Fruit fly (Drosophila melanogaster) whole organism, embryonic: ENCODE measurements around the gene DCTN1-p150.

Experiments
- Atf-2 ChIP-seq: fragments of 200-800 bp; sonication (Bioruptor generic); optimal IDR thresholded peaks from 2 replicates; lab custom pipeline; 2016; ENCODE audit warnings: missing biosample characterization, missing genetic modification characterization
- Awh ChIP-seq: fragments of 200-800 bp; sonication (Bioruptor generic); IDR thresholded peaks from 2 replicates; pipeline ENCODE4, ENCODE4 v1.3.6; 2022; ENCODE audit warnings: missing biosample characterization, missing genetic modification characterization
- B-H1 ChIP-seq: fragments of 200-800 bp; sonication (Bioruptor generic); IDR thresholded peaks from 3 replicates; pipeline ENCODE4 v1.3.6; 2022; ENCODE audit warnings: missing biosample characterization, missing genetic modification characterization
- Bdp1 ChIP-seq: fragments of 200-800 bp; sonication (Bioruptor generic); optimal IDR thresholded peaks from 3 replicates; lab custom pipeline; 2016; ENCODE audit warnings: missing biosample characterization, missing genetic modification characterization
- CG10147 ChIP-seq: fragments of 200-800 bp; sonication (Bioruptor generic); optimal IDR thresholded peaks from 2 replicates; lab custom pipeline; 2019; ENCODE audit warnings: missing biosample characterization, mild to moderate bottlenecking, missing genetic modification characterization, moderate library complexity
- CG10321 ChIP-seq: fragments of 200-800 bp; sonication (Bioruptor generic); IDR thresholded peaks from 2 replicates; pipeline ENCODE4 v1.3.6; 2022; ENCODE audit warnings: missing biosample characterization, missing genetic modification characterization
- CG10654 ChIP-seq: fragments of 200-800 bp; sonication (Bioruptor generic); optimal IDR thresholded peaks from 2 replicates; lab custom pipeline; 2016; ENCODE audit warnings: missing biosample characterization, missing genetic modification characterization
- CG12071 ChIP-seq: fragments of 200-800 bp; sonication (Bioruptor generic); optimal IDR thresholded peaks from 3 replicates; lab custom pipeline; 2018; ENCODE audit warnings: missing biosample characterization, mild to moderate bottlenecking, missing genetic modification characterization
- CG12299 ChIP-seq: fragments of 200-800 bp; sonication (Bioruptor generic); optimal IDR thresholded peaks from 2 replicates; lab custom pipeline; 2018; ENCODE audit warnings: missing biosample characterization, mild to moderate bottlenecking, missing genetic modification characterization
- CG12744 ChIP-seq: fragments of 200-800 bp; sonication (Bioruptor generic); optimal IDR thresholded peaks from 2 replicates; lab custom pipeline; 2016; ENCODE audit warnings: missing biosample characterization, missing genetic modification characterization
- CG13287 ChIP-seq: fragments of 200-800 bp; sonication (Bioruptor generic); IDR thresholded peaks from 2 replicates; pipeline ENCODE4 v1.3.6; 2022; ENCODE audit warnings: missing biosample characterization, missing genetic modification characterization; ENCODE audit not compliant: partially characterized antibody
- CG14965 ChIP-seq: fragments of 200-800 bp; sonication (Bioruptor generic); optimal IDR thresholded peaks from 2 replicates; lab custom pipeline; 2016; ENCODE audit warnings: missing biosample characterization, missing genetic modification characterization, borderline replicate concordance
- CG1832 ChIP-seq: fragments of 200-800 bp; sonication (Bioruptor generic); optimal IDR thresholded peaks from 2 replicates; lab custom pipeline; 2017; ENCODE audit warnings: missing biosample characterization, mild to moderate bottlenecking, missing genetic modification characterization, inconsistent platforms
- CG30020 ChIP-seq: fragments of 200-800 bp; optimal IDR thresholded peaks from 2 replicates; lab custom pipeline; 2019; ENCODE audit warnings: missing biosample characterization, mild to moderate bottlenecking, missing genetic modification characterization, moderate library complexity
- CG31388 ChIP-seq: fragments of 200-800 bp; sonication (Bioruptor generic); optimal IDR thresholded peaks from 2 replicates; lab custom pipeline; 2016; ENCODE audit warnings: missing biosample characterization, missing genetic modification characterization
- CG33557 ChIP-seq: fragments of 200-800 bp; sonication (Bioruptor generic); optimal IDR thresholded peaks from 2 replicates; lab custom pipeline; 2019; ENCODE audit warnings: missing biosample characterization, mild to moderate bottlenecking, missing genetic modification characterization, moderate library complexity
- CG3838 ChIP-seq: fragments of 200-800 bp; sonication (Bioruptor generic); optimal IDR thresholded peaks from 3 replicates; lab custom pipeline; 2016; ENCODE audit warnings: missing biosample characterization, missing genetic modification characterization
- CG4730 ChIP-seq: fragments of 200-800 bp; sonication (Bioruptor generic); IDR thresholded peaks from 2 replicates; pipeline ENCODE4 v1.3.6; 2022; ENCODE audit warnings: missing biosample characterization, missing genetic modification characterization
- CG6791 ChIP-seq: fragments of 200-800 bp; sonication (Bioruptor generic); IDR thresholded peaks from 3 replicates; pipeline ENCODE4 v1.3.6; 2022; ENCODE audit warnings: missing biosample characterization, missing genetic modification characterization; ENCODE audit not compliant: partially characterized antibody
- CG7271 ChIP-seq: fragments of 200-800 bp; sonication (Bioruptor generic); optimal IDR thresholded peaks from 2 replicates; lab custom pipeline; 2018; ENCODE audit warnings: missing biosample characterization, mild to moderate bottlenecking, missing genetic modification characterization, moderate library complexity
- CG8290 ChIP-seq, 3 experiments: fragments of 200-800 bp; sonication (Bioruptor generic); optimal IDR thresholded peaks; 2 replicates each; lab custom pipeline; 2016 to 2019; ENCODE audit warnings: missing biosample characterization in 3 of 3, missing genetic modification characterization in 3 of 3, mild to moderate bottlenecking in 2 of 3, moderate library complexity in 1 of 3
- CG9609 ChIP-seq: fragments of 200-800 bp; sonication (Bioruptor generic); optimal IDR thresholded peaks from 3 replicates; lab custom pipeline; 2016; ENCODE audit warnings: missing biosample characterization, missing genetic modification characterization
- CG9876 ChIP-seq: fragments of 200-800 bp; sonication (Bioruptor generic); optimal IDR thresholded peaks from 2 replicates; lab custom pipeline; 2016; ENCODE audit warnings: missing biosample characterization, missing genetic modification characterization
- E2f2 ChIP-seq: fragments of 200-800 bp; sonication (Bioruptor generic); IDR thresholded peaks from 2 replicates; pipeline ENCODE4 v1.3.6; 2022; ENCODE audit warnings: missing biosample characterization, missing genetic modification characterization
- Ets97D ChIP-seq: fragments of 200-800 bp; sonication (Bioruptor generic); optimal IDR thresholded peaks from 3 replicates; lab custom pipeline; 2016; ENCODE audit warnings: missing biosample characterization, missing genetic modification characterization
- H2.0 ChIP-seq: fragments of 200-800 bp; sonication (Bioruptor generic); IDR thresholded peaks from 2 replicates; pipeline ENCODE4 v1.3.6; 2022; ENCODE audit warnings: missing biosample characterization, missing genetic modification characterization
- Hr78 ChIP-seq, 2 experiments: fragments of 200-800 bp in 1 of 2; fragments of >200 bp in 1 of 2; sonication (Bioruptor generic) in 1 of 2; optimal IDR thresholded peaks; 2 replicates each; lab custom pipeline; 2017 to 2019; ENCODE audit warnings: missing biosample characterization in 2 of 2, missing genetic modification characterization in 2 of 2, mild to moderate bottlenecking in 1 of 2, moderate library complexity in 1 of 2
- Lhr ChIP-seq: fragments of 200-800 bp; sonication (Bioruptor generic); optimal IDR thresholded peaks from 3 replicates; lab custom pipeline; 2017; ENCODE audit warnings: mild to moderate bottlenecking, missing biosample characterization, missing genetic modification reagents, missing genetic modification characterization
- Max ChIP-seq: fragments of 200-800 bp; sonication (Bioruptor generic); optimal IDR thresholded peaks from 2 replicates; lab custom pipeline; 2016; ENCODE audit warnings: missing biosample characterization, mild to moderate bottlenecking, missing genetic modification characterization
- NfI ChIP-seq: fragments of 200-800 bp; sonication (Bioruptor generic); optimal IDR thresholded peaks from 3 replicates; lab custom pipeline; 2018; ENCODE audit warnings: missing biosample characterization, mild to moderate bottlenecking, missing genetic modification characterization, moderate library complexity
- Pdp1 ChIP-seq, 2 experiments: fragments of 200-800 bp; sonication (Bioruptor generic); optimal IDR thresholded peaks; 3 replicates each; lab custom pipeline; 2016; ENCODE audit warnings: missing biosample characterization in 2 of 2, missing genetic modification characterization in 2 of 2, mild to moderate bottlenecking in 1 of 2, moderate library complexity in 1 of 2
- abd-A ChIP-seq: fragments of 200-800 bp; sonication (Bioruptor generic); optimal IDR thresholded peaks from 3 replicates; lab custom pipeline; 2019; ENCODE audit warnings: missing biosample characterization, mild to moderate bottlenecking, missing genetic modification characterization, moderate library complexity
- ato ChIP-seq: fragments of 200-800 bp; sonication (Bioruptor generic); IDR thresholded peaks from 2 replicates; pipeline ENCODE4 v1.3.6; 2022; ENCODE audit warnings: missing biosample characterization, missing genetic modification characterization; ENCODE audit not compliant: partially characterized antibody
- bigmax ChIP-seq: fragments of 200-800 bp; sonication (Bioruptor generic); optimal IDR thresholded peaks from 2 replicates; lab custom pipeline; 2018; ENCODE audit warnings: missing biosample characterization, mild to moderate bottlenecking, missing genetic modification characterization
- eve ChIP-seq, 2 experiments: fragments of >200 bp; optimal IDR thresholded peaks; 2 replicates each; lab custom pipeline; 2017; ENCODE audit warnings: missing biosample characterization in 2 of 2, missing genetic modification characterization in 2 of 2
- exex ChIP-seq: fragments of 200-800 bp; sonication (Bioruptor generic); optimal IDR thresholded peaks from 4 replicates; lab custom pipeline; 2018; ENCODE audit warnings: missing biosample characterization, mild to moderate bottlenecking, missing genetic modification characterization, moderate library complexity
- fru ChIP-seq: fragments of >200 bp; optimal IDR thresholded peaks from 2 replicates; lab custom pipeline; 2017
- gce ChIP-seq: fragments of 200-800 bp; sonication (Bioruptor generic); IDR thresholded peaks from 3 replicates; pipeline ENCODE4 v1.3.6; 2022; ENCODE audit warnings: missing biosample characterization, missing genetic modification characterization
- gem ChIP-seq: fragments of 200-800 bp; sonication (Bioruptor generic); optimal IDR thresholded peaks from 2 replicates; lab custom pipeline; 2019; ENCODE audit warnings: missing biosample characterization, mild to moderate bottlenecking, missing genetic modification characterization, moderate library complexity
- gsb-n ChIP-seq: fragments of 200-800 bp; sonication (Bioruptor generic); optimal IDR thresholded peaks from 3 replicates; lab custom pipeline; 2018; ENCODE audit warnings: missing biosample characterization, mild to moderate bottlenecking, missing genetic modification characterization
- jing ChIP-seq: fragments of 200-800 bp; sonication (Bioruptor generic); optimal IDR thresholded peaks from 2 replicates; lab custom pipeline; 2018; ENCODE audit warnings: missing biosample characterization, mild to moderate bottlenecking, missing genetic modification characterization
- mam ChIP-seq: fragments of 200-800 bp; sonication (Bioruptor generic); optimal IDR thresholded peaks from 3 replicates; lab custom pipeline; 2016; ENCODE audit warnings: missing biosample characterization, missing genetic modification characterization
- nom ChIP-seq: fragments of 200-800 bp; sonication (Bioruptor generic); optimal IDR thresholded peaks from 2 replicates; lab custom pipeline; 2017; ENCODE audit warnings: missing biosample characterization, missing genetic modification characterization, mild to moderate bottlenecking, moderate library complexity, missing genetic modification reagents
- org-1 ChIP-seq: fragments of 200-800 bp; sonication (Bioruptor generic); optimal IDR thresholded peaks from 2 replicates; lab custom pipeline; 2017; ENCODE audit warnings: missing biosample characterization, missing genetic modification characterization
- otp ChIP-seq: fragments of 200-800 bp; sonication (Bioruptor generic); IDR thresholded peaks from 3 replicates; pipeline ENCODE4, ENCODE4 v1.3.6; 2022; ENCODE audit warnings: missing biosample characterization, missing genetic modification characterization
- sob ChIP-seq: fragments of 200-800 bp; sonication (Bioruptor generic); IDR thresholded peaks from 2 replicates; pipeline ENCODE4 v1.3.6; 2022; ENCODE audit warnings: missing biosample characterization, missing genetic modification characterization
- tx ChIP-seq: fragments of 200-800 bp; sonication (Bioruptor generic); optimal IDR thresholded peaks from 2 replicates; lab custom pipeline; 2016; ENCODE audit warnings: missing biosample characterization, missing genetic modification characterization
- unpg ChIP-seq: fragments of 200-800 bp; sonication (Bioruptor generic); optimal IDR thresholded peaks from 3 replicates; lab custom pipeline; 2018; ENCODE audit warnings: missing biosample characterization, mild to moderate bottlenecking, missing genetic modification characterization, moderate library complexity
- z ChIP-seq: fragments of 200-800 bp; sonication (Bioruptor generic); IDR thresholded peaks from 3 replicates; pipeline ENCODE4 v1.3.6; 2022; ENCODE audit warnings: missing biosample characterization, missing genetic modification characterization

DCTN1-p150 gene

dm6 chr3L:13911649-13912260 is 17.4 kb upstream of the DCTN1-p150 start (continued):
- TF ChIP-seq mam (GFP tag; lab: Kevin White, UChicago) (no peak), B-H1 (GFP tag; lab: Robert Waterston, UW) (peak; percentile 56), Awh (GFP tag; lab: Robert Waterston, UW) (no peak), CG9609 (no peak), CG14965 (GFP tag; lab: Kevin White, UChicago) (no peak), H2.0 (GFP tag; lab: Robert Waterston, UW) (peak; percentile 36), unpg (peak; percentile 71), gem (tag; lab: Kevin White, UChicago) (peak; percentile 86), CG8290 (GFP tag; optimal IDR thresholded peaks at IDR 0.05; lab: Kevin White, UChicago) (no peak), CG8290 (tag; optimal IDR thresholded peaks at IDR 0.05; lab: Kevin White, UChicago) (peak in 1 of 2 experiments; percentile 8), ato (GFP tag; lab: Robert Waterston, UW) (no peak), CG12299 (peak; percentile 21), CG10654 (GFP tag; lab: Kevin White, UChicago) (peak; percentile 34), exex (tag; lab: Kevin White, UChicago) (no peak), CG33557 (GFP tag; lab: Kevin White, UChicago) (no peak), CG4730 (GFP tag; lab: Robert Waterston, UW) (peak; percentile 41; the same call in 1 of the 2 replicates), CG12071 (no peak), Ets97D (GFP tag; lab: Kevin White, UChicago) (no peak), CG3838 (GFP tag; lab: Kevin White, UChicago) (no peak), CG9876 (GFP tag; lab: Kevin White, UChicago) (no peak), gce (GFP tag; lab: Robert Waterston, UW) (no peak), otp (GFP tag; lab: Robert Waterston, UW) (no peak), eve (GFP tag; optimal IDR thresholded peaks at IDR 0.05; lab: Kevin White, UChicago) (no peak), gsb-n (tag; lab: Kevin White, UChicago) (peak; percentile 51), org-1 (GFP tag; lab: Kevin White, UChicago) (peak; percentile 40), bigmax (GFP tag; lab: Kevin White, UChicago) (no peak), CG10321 (GFP tag; lab: Robert Waterston, UW) (no peak), Atf-2 (GFP tag; lab: Kevin White, UChicago) (no peak), CG10147 (peak; percentile 12), Lhr (GFP tag; lab: Kevin White, UChicago) (no peak), NfI (GFP tag; lab: Kevin White, UChicago) (peak; percentile 66), E2f2 (GFP tag; lab: Robert Waterston, UW) (peak; percentile 47; the same call in 1 of the 2 replicates), CG12744 (GFP tag; lab: Kevin White, UChicago) (no peak), Hr78 (GFP tag; optimal IDR thresholded peaks at IDR 0.05; lab: Kevin White, UChicago) (peak in 1 of 2 experiments; percentile 89), CG7271 (no peak), Max (GFP tag; lab: Kevin White, UChicago) (no peak), tx (no peak), sob (GFP tag; lab: Robert Waterston, UW) (peak; percentile 58; the same call in 1 of the 2 replicates), Bdp1 (GFP tag; lab: Kevin White, UChicago) (no peak), abd-A (no peak), fru (lab: Kevin White, UChicago) (no peak), CG1832 (no peak), CG31388 (peak; percentile 39), CG13287 (no peak), CG30020 (tag; lab: Kevin White, UChicago) (peak; percentile 19), z (GFP tag; lab: Robert Waterston, UW) (no peak), Pdp1 (GFP tag; optimal IDR thresholded peaks at IDR 0.05; lab: Kevin White, UChicago) (no peak), CG6791 (GFP tag; lab: Robert Waterston, UW) (no peak), jing (peak; percentile 34), nom (GFP tag; lab: Kevin White, UChicago) (no peak)
